Worm (Caenorhabditis elegans) whole organism, L3 larva: ENCODE data around the gene ins-17.

Experiments used
- aly-2 ChIP-seq: fragments of 150-350 bp; optimal IDR thresholded peaks from 2 replicates; lab custom pipeline; 2014; ENCODE audit warnings: missing biosample characterization, missing genetic modification characterization
- ama-1 ChIP-seq: fragments of 150-350 bp; optimal IDR thresholded peaks from 2 replicates; lab custom pipeline; 2018
- ceh-28 ChIP-seq: fragments of 150-350 bp; optimal IDR thresholded peaks from 2 replicates; lab custom pipeline; 2014; ENCODE audit warnings: missing biosample characterization, missing genetic modification reagents, missing genetic modification characterization
- ceh-82 ChIP-seq: fragments of 150-350 bp; optimal IDR thresholded peaks from 2 replicates; lab custom pipeline; 2014; ENCODE audit warnings: missing biosample characterization, missing genetic modification characterization
- egl-27 ChIP-seq: sonication (generic microtip); optimal IDR thresholded peaks from 4 replicates; lab custom pipeline; 2017; ENCODE audit warnings: missing biosample characterization, missing genetic modification reagents, missing genetic modification characterization
- egl-5 ChIP-seq: fragments of 150-350 bp; optimal IDR thresholded peaks from 2 replicates; lab custom pipeline; 2017; ENCODE audit warnings: missing biosample characterization, missing genetic modification reagents, missing genetic modification characterization, inconsistent platforms
- elt-1 ChIP-seq: fragments of 150-350 bp; optimal IDR thresholded peaks from 2 replicates; lab custom pipeline; 2014; ENCODE audit warnings: missing biosample characterization, missing genetic modification characterization
- elt-2 ChIP-seq: sonication (generic microtip); optimal IDR thresholded peaks from 2 replicates; lab custom pipeline; 2016; ENCODE audit warnings: missing genetic modification reagents, mild to moderate bottlenecking, missing genetic modification characterization, missing compliant biosample characterization
- elt-3 ChIP-seq, 3 experiments: fragments of 150-350 bp in 1 of 3; sonication (generic microtip) in 2 of 3; optimal IDR thresholded peaks; 2 replicates in 2 of 3; 4 replicates in 1 of 3; lab custom pipeline; 2014 to 2017; ENCODE audit warnings: missing biosample characterization in 3 of 3, missing genetic modification characterization in 3 of 3
- eor-1 ChIP-seq, 2 experiments: fragments of 150-350 bp; optimal IDR thresholded peaks; 2 replicates each; lab custom pipeline; 2014 to 2018; ENCODE audit warnings: missing biosample characterization in 2 of 2, missing genetic modification characterization in 2 of 2
- fkh-10 ChIP-seq: sonication (generic microtip); optimal IDR thresholded peaks from 2 replicates; lab custom pipeline; 2017; ENCODE audit warnings: missing biosample characterization, missing genetic modification reagents, missing genetic modification characterization
- fkh-2 ChIP-seq: fragments of 150-350 bp; optimal IDR thresholded peaks from 2 replicates; lab custom pipeline; 2014; ENCODE audit warnings: missing biosample characterization, missing genetic modification reagents, missing genetic modification characterization
- fos-1 ChIP-seq: fragments of 150-350 bp; optimal IDR thresholded peaks from 2 replicates; lab custom pipeline; 2014; ENCODE audit warnings: missing biosample characterization, missing genetic modification characterization
- hmg-11 ChIP-seq: sonication (generic microtip); optimal IDR thresholded peaks from 2 replicates; lab custom pipeline; 2016; ENCODE audit warnings: missing genetic modification characterization, missing compliant biosample characterization
- jun-1 ChIP-seq: fragments of 150-350 bp; optimal IDR thresholded peaks from 2 replicates; lab custom pipeline; 2014; ENCODE audit warnings: missing biosample characterization, missing genetic modification reagents, missing genetic modification characterization
- lin-15B ChIP-seq: fragments of 150-350 bp; optimal IDR thresholded peaks from 2 replicates; lab custom pipeline; 2014; ENCODE audit warnings: missing biosample characterization, missing genetic modification characterization
- lin-39 ChIP-seq: fragments of 150-350 bp; optimal IDR thresholded peaks from 2 replicates; lab custom pipeline; 2018; ENCODE audit warnings: missing biosample characterization, missing genetic modification reagents, missing genetic modification characterization
- lsy-12 ChIP-seq: sonication (generic microtip); optimal IDR thresholded peaks from 2 replicates; lab custom pipeline; 2016; ENCODE audit warnings: mild to moderate bottlenecking, missing genetic modification characterization, missing compliant biosample characterization
- mdl-1 ChIP-seq: fragments of 150-350 bp; optimal IDR thresholded peaks from 2 replicates; lab custom pipeline; 2014; ENCODE audit warnings: missing biosample characterization, missing genetic modification characterization
- nfya-1 ChIP-seq: sonication (generic microtip); optimal IDR thresholded peaks from 2 replicates; lab custom pipeline; 2017; ENCODE audit warnings: missing genetic modification characterization, mild to moderate bottlenecking, missing compliant biosample characterization, antibody characterized with exemption, moderate library complexity; ENCODE audit not compliant: insufficient read depth
- nhr-11 ChIP-seq: fragments of 150-350 bp; optimal IDR thresholded peaks from 2 replicates; lab custom pipeline; 2014; ENCODE audit warnings: missing biosample characterization, missing genetic modification characterization
- nhr-23 ChIP-seq: fragments of 150-350 bp; optimal IDR thresholded peaks from 2 replicates; lab custom pipeline; 2014; ENCODE audit warnings: missing biosample characterization, missing genetic modification reagents, missing genetic modification characterization
- nhr-237 ChIP-seq: fragments of 150-350 bp; optimal IDR thresholded peaks from 2 replicates; lab custom pipeline; 2014; ENCODE audit warnings: missing biosample characterization, missing genetic modification characterization
- nhr-25 ChIP-seq: sonication (generic microtip); optimal IDR thresholded peaks from 2 replicates; lab custom pipeline; 2017; ENCODE audit warnings: missing biosample characterization, missing genetic modification characterization
- nhr-28 ChIP-seq: fragments of 150-350 bp; optimal IDR thresholded peaks from 2 replicates; lab custom pipeline; 2014; ENCODE audit warnings: missing biosample characterization, missing genetic modification characterization
- nhr-43 ChIP-seq: sonication (generic microtip); optimal IDR thresholded peaks from 2 replicates; lab custom pipeline; 2016; ENCODE audit warnings: mild to moderate bottlenecking, missing genetic modification characterization, missing compliant biosample characterization; ENCODE audit not compliant: poor library complexity, severe bottlenecking
- nhr-67 ChIP-seq: fragments of 150-350 bp; optimal IDR thresholded peaks from 2 replicates; lab custom pipeline; 2014; ENCODE audit warnings: missing biosample characterization, missing genetic modification characterization
- nhr-76 ChIP-seq: fragments of 150-350 bp; sonication (generic microtip); optimal IDR thresholded peaks from 5 replicates; lab custom pipeline; 2014; ENCODE audit warnings: missing biosample characterization, missing genetic modification characterization
- pha-4 ChIP-seq: fragments of 150-350 bp; optimal IDR thresholded peaks from 2 replicates; lab custom pipeline; 2014; ENCODE audit warnings: missing biosample characterization, missing genetic modification reagents, missing genetic modification characterization
- pqm-1 ChIP-seq: fragments of 150-350 bp; optimal IDR thresholded peaks from 2 replicates; lab custom pipeline; 2017; ENCODE audit warnings: missing biosample characterization, missing genetic modification characterization, inconsistent platforms
- snpc-4 ChIP-seq: fragments of 150-350 bp; optimal IDR thresholded peaks from 2 replicates; lab custom pipeline; 2014; ENCODE audit warnings: missing biosample characterization, missing genetic modification characterization
- tbx-2 ChIP-seq: sonication (generic microtip); optimal IDR thresholded peaks from 2 replicates; lab custom pipeline; 2016; ENCODE audit warnings: mild to moderate bottlenecking, missing genetic modification characterization, missing compliant biosample characterization
- zag-1 ChIP-seq: fragments of 150-350 bp; optimal IDR thresholded peaks from 2 replicates; lab custom pipeline; 2014; ENCODE audit warnings: missing biosample characterization, missing genetic modification characterization
- ztf-11 ChIP-seq: fragments of 150-350 bp; optimal IDR thresholded peaks from 2 replicates; lab custom pipeline; 2014; ENCODE audit warnings: missing biosample characterization, missing genetic modification characterization
- ztf-4 ChIP-seq: fragments of 150-350 bp; optimal IDR thresholded peaks from 2 replicates; lab custom pipeline; 2014; ENCODE audit warnings: missing biosample characterization, missing genetic modification characterization

Gene ins-17

ce11 chrIII:4504934-4505484 is 27.6 kb upstream of the ins-17 start:
- TF ChIP-seq egl-5 (tag; lab: Kevin White, UChicago) (peak; percentile 19), nhr-76 (tag; lab: Kevin White, UChicago) (no peak), nhr-25 (tag; lab: Kevin White, UChicago) (peak; percentile 73)

ce11 chrIII:4504358-4504757 is 27.0 kb upstream of the ins-17 start:
- peak; percentile 53 for TF ChIP-seq nhr-11 (tag; lab: Kevin White, UChicago)
- TF ChIP-seq hmg-11 (tag; lab: Kevin White, UChicago): peak; percentile 41
- TF ChIP-seq pha-4: peak; percentile 84
- TF ChIP-seq jun-1 (tag; lab: Kevin White, UChicago): no peak
- TF ChIP-seq lin-15B: peak; percentile 48
- peak; percentile 68 for TF ChIP-seq nfya-1
- TF ChIP-seq ceh-82 (tag; lab: Kevin White, UChicago): no peak
- TF ChIP-seq lin-39: peak; percentile 10
- TF ChIP-seq fkh-10 (GFP tag; lab: Kevin White, UChicago): peak; percentile 65
- TF ChIP-seq nhr-43 (tag; lab: Kevin White, UChicago): no peak
- peak; percentile 34 for TF ChIP-seq ama-1 (lab: Kevin White, UChicago)
- peak; percentile 8 for TF ChIP-seq pqm-1 (tag; lab: Kevin White, UChicago)
- no peak for TF ChIP-seq fkh-2
- no peak for TF ChIP-seq nhr-28 (tag; lab: Kevin White, UChicago)
- peak; percentile 53 for TF ChIP-seq elt-2 (tag; lab: Kevin White, UChicago)
- TF ChIP-seq, all 47 proteins: peak for 10

- TF ChIP-seq ztf-4 (tag; lab: Kevin White, UChicago) (peak; percentile 23), elt-3 (tag; optimal IDR thresholded peaks at IDR 0.05; lab: Kevin White, UChicago) (no peak), jun-1 (tag; lab: Kevin White, UChicago) (peak; percentile 6), nhr-43 (tag; lab: Kevin White, UChicago) (peak; percentile 41), fos-1 (tag; lab: Kevin White, UChicago) (peak; percentile 28), elt-2 (tag; lab: Kevin White, UChicago) (peak; percentile 84), nhr-25 (tag; lab: Kevin White, UChicago) (peak; percentile 55), egl-27 (no peak), pqm-1 (tag; lab: Kevin White, UChicago) (peak; percentile 53), nhr-76 (tag; lab: Kevin White, UChicago) (no peak)
Measured at ce11 chrIII:4502559-4503240, 25.3 kb upstream of the ins-17 start.

ce11 chrIII:4498938-4499337 is 21.6 kb upstream of the ins-17 start, which contains the start of the genes C07G2.5 and atf-7:
Gene C07G2.5, minus strand, starts transcription at chrIII:4499038.
Gene atf-7, minus strand, starts transcription at chrIII:4499045.
- TF ChIP-seq eor-1 (tag; optimal IDR thresholded peaks at IDR 0.05; lab: Kevin White, UChicago) (no peak), ztf-11 (tag; lab: Kevin White, UChicago) (no peak), elt-1 (tag; lab: Kevin White, UChicago) (no peak), snpc-4 (tag; lab: Kevin White, UChicago) (no peak), ceh-28 (tag; lab: Kevin White, UChicago) (no peak), fkh-10 (GFP tag; lab: Kevin White, UChicago) (no peak), nhr-28 (tag; lab: Kevin White, UChicago) (no peak), nhr-23 (no peak), zag-1 (no peak)

ce11 chrIII:4496085-4496484 is 18.7 kb upstream of the ins-17 start:
- TF ChIP-seq fos-1 (tag; lab: Kevin White, UChicago) (no peak), nhr-11 (tag; lab: Kevin White, UChicago) (no peak), nhr-23 (peak; percentile 58), nhr-237 (tag; lab: Kevin White, UChicago) (no peak), ceh-82 (tag; lab: Kevin White, UChicago) (no peak), mdl-1 (no peak), nhr-67 (tag; lab: Kevin White, UChicago) (no peak), nfya-1 (no peak), jun-1 (tag; lab: Kevin White, UChicago) (peak; percentile 52), nhr-43 (tag; lab: Kevin White, UChicago) (peak; percentile 44), fkh-10 (GFP tag; lab: Kevin White, UChicago) (no peak), pqm-1 (tag; lab: Kevin White, UChicago) (peak; percentile 81), elt-2 (tag; lab: Kevin White, UChicago) (peak; percentile 91), pha-4 (peak; percentile 4), lsy-12 (peak; percentile 15), aly-2 (tag; lab: Kevin White, UChicago) (no peak), nhr-25 (tag; lab: Kevin White, UChicago) (peak; percentile 19), tbx-2 (no peak), elt-3 (tag; optimal IDR thresholded peaks at IDR 0.05; lab: Kevin White, UChicago) (peak; percentile 6 to 53 (median 38)), fkh-2 (no peak)
